Worm (Caenorhabditis elegans) whole organism, midembryonic: ENCODE measurements around the gene H32C10.1.

ENCODE experiments used
- T22C8.4 ChIP-seq: fragments of 200-800 bp; sonication (Bioruptor generic); IDR thresholded peaks from 2 replicates; pipeline ENCODE4 v1.3.6; 2022; ENCODE audit warnings: missing genetic modification characterization, missing compliant biosample characterization
- cog-1 ChIP-seq: sonication (generic microtip); optimal IDR thresholded peaks from 2 replicates; lab custom pipeline; 2016; ENCODE audit warnings: missing genetic modification characterization, missing compliant biosample characterization
- flt-1 ChIP-seq: fragments of 200-800 bp; sonication (Bioruptor generic); IDR thresholded peaks from 2 replicates; pipeline ENCODE4 v1.3.6; 2022; ENCODE audit warnings: missing genetic modification characterization, missing compliant biosample characterization
- klf-2 ChIP-seq: fragments of 200-800 bp; sonication (Bioruptor generic); conservative IDR thresholded peaks from 2 replicates; pipeline ENCODE4 v1.3.6; 2022; ENCODE audit warnings: missing genetic modification reagents, missing genetic modification characterization, missing compliant biosample characterization
- med-1 ChIP-seq: sonication (generic microtip); optimal IDR thresholded peaks from 2 replicates; lab custom pipeline; 2017; ENCODE audit warnings: missing genetic modification characterization, mild to moderate bottlenecking, missing compliant biosample characterization, antibody characterized with exemption, missing genetic modification reagents; ENCODE audit not compliant: insufficient read depth
- ref-1 ChIP-seq: fragments of 200-800 bp; sonication (Bioruptor generic); conservative IDR thresholded peaks from 2 replicates; pipeline ENCODE4 v1.3.6; 2022; ENCODE audit warnings: missing genetic modification reagents, missing genetic modification characterization, missing compliant biosample characterization
- tab-1 ChIP-seq: fragments of 200-800 bp; sonication (Bioruptor generic); IDR thresholded peaks from 2 replicates; pipeline ENCODE4 v1.3.6; 2022; ENCODE audit warnings: missing genetic modification characterization, missing compliant biosample characterization
- ztf-23 ChIP-seq: fragments of 200-800 bp; sonication (Bioruptor generic); IDR thresholded peaks from 2 replicates; pipeline ENCODE4 v1.3.6; 2022; ENCODE audit warnings: missing genetic modification reagents, missing genetic modification characterization, missing compliant biosample characterization
- ztf-29 ChIP-seq: fragments of 200-800 bp; sonication (Bioruptor generic); IDR thresholded peaks from 2 replicates; pipeline ENCODE4 v1.3.6; 2022; ENCODE audit warnings: missing genetic modification reagents, missing genetic modification characterization, missing compliant biosample characterization

Gene H32C10.1

DNA sequence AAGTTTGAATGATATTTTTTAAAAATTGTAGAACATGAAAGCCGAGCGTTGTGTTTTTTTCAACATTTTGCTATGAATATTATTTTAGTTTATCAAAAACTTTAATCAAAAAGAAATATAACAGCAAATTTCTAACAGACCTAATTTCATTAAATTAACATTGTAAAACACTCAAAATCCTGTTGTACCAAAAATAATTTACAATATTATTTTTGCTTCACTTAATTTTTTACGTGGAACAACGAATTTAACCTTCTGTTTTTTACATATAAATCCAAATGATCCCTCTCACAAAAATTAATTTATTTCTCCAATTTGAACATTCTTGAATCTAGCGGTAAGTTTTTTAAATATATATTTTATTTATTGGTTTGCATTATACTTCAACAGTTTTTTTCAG lies at the start of gene H32C10.1:
Gene H32C10.1, plus strand, starts transcription at position 301 of the 400 bp plus-strand sequence.
- no peak for TF ChIP-seq ztf-29 (GFP tag; lab: Robert Waterston, UW)
- no peak for TF ChIP-seq flt-1 (GFP tag; lab: Robert Waterston, UW)
- TF ChIP-seq klf-2 (GFP tag; lab: Robert Waterston, UW), result no peak
- no peak for TF ChIP-seq ztf-23
- no peak for TF ChIP-seq tab-1 (GFP tag; lab: Robert Waterston, UW)
- no peak for TF ChIP-seq med-1 (GFP tag; lab: Kevin White, UChicago)
- no peak for TF ChIP-seq cog-1
- TF ChIP-seq T22C8.4 (GFP tag; lab: Robert Waterston, UW), result no peak

DNA sequence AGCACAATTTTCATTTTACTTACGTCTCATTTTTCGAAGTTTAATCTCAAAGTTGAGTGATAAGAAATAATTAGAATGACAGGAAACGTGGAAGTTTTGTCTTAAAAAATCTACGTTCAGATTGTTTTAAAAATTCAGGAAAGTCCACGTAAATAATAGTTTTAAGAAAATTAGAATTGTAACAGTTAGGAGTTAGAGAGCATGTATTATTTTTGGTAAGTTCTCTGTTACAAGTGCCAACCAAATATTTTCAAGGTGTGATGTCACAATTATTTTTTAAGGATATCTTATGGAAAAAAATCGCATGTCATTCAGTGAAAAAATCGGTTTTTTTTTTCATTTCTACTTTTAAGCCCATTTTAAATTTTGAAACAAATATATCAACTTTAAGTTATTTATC lies 49.6 kb upstream of the H32C10.1 start, which contains the start of gene H04M03.11:
Gene H04M03.11, minus strand, starts transcription at position 101 of the 400 bp plus-strand sequence.
- TF ChIP-seq klf-2 (GFP tag; lab: Robert Waterston, UW) (no peak), ztf-23 (no peak), T22C8.4 (GFP tag; lab: Robert Waterston, UW) (no peak), tab-1 (GFP tag; lab: Robert Waterston, UW) (no peak), ztf-29 (GFP tag; lab: Robert Waterston, UW) (no peak), ref-1 (no peak), med-1 (GFP tag; lab: Kevin White, UChicago) (no peak), cog-1 (no peak), flt-1 (GFP tag; lab: Robert Waterston, UW) (no peak)

DNA sequence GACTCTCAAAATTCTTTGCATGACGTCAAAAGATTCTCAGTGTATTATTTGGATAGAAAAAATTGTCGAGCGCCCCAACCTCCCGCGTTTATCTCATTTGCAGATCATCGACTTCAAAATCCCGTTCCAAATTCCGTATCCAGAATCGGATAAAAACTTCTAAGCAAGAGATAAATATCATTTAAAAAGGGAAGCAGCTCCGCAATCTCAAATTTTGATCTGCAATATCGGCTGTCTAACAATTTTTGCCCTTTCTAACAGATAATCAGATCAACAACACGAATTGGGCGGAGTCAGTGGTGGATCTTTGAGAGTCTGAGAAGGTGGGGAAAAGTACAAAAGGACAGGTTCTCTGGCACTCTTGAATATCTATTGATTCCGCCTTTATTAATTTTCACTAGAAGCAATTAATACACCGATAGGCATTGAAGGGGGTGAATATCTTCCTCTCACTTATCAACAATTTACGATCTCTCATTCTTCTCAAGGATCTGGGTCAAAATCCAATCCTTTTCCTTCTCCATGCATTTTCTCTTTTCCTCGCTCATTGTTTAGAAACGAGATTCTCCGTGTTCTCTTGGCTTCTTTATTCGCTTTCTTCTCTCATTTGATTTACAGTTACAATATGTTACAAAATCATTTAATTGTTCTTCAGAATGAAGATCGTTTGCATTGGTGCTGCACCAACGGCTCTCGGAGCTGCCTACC lies 48.8 kb upstream of the H32C10.1 start, which contains the start of gene glf-1:
Gene glf-1, plus strand, starts transcription at position 656 of the 708 bp plus-strand sequence.
- TF ChIP-seq ref-1 (no peak), ztf-23 (no peak), T22C8.4 (GFP tag; lab: Robert Waterston, UW) (no peak), cog-1 (no peak), klf-2 (GFP tag; lab: Robert Waterston, UW) (no peak)

DNA sequence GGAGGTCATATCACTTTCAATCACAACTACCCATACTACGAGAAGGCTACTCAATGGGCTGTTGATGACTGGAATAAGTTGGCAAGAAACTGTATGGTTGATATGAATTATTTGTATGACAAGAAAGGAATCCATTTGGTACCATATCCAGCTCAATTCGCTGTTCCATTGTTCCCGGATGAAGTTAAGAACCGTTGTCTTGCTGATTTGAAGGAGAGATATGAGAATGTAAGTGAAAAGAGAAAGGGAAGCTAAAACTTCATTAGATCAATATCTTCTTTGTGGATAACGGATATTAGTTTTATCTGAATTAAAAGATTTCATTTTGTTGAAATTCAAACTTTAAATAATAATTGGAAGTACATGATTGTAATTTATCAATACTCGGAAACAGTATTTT lies 47.5 kb upstream of the H32C10.1 start:
- TF ChIP-seq flt-1 (GFP tag; lab: Robert Waterston, UW) (no peak), T22C8.4 (GFP tag; lab: Robert Waterston, UW) (no peak), klf-2 (GFP tag; lab: Robert Waterston, UW) (no peak), ref-1 (no peak), tab-1 (GFP tag; lab: Robert Waterston, UW) (no peak), ztf-29 (GFP tag; lab: Robert Waterston, UW) (no peak), med-1 (GFP tag; lab: Kevin White, UChicago) (no peak), ztf-23 (no peak), cog-1 (no peak)

DNA sequence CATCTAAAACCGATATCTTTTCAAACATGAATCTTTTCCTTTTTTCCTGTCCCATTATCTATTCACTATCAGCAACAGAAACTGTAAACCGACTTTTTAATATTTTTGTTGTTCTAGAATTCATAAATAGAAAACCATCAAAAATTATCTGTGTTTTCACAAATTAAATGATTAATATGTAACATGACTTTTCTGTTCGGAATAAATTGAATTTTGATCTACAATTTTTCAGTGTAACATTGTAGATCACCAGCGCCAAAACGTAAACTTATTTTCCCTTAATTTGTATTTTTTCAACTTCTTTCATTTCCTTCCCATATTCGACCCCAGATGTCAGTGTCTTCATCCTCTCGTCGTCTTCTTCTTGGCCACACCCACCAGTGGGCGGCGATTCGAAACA lies 42.9 kb upstream of the H32C10.1 start, which contains the start of gene H04M03.3:
Gene H04M03.3, plus strand, starts transcription at position 301 of the 400 bp plus-strand sequence.
- no peak for TF ChIP-seq T22C8.4 (GFP tag; lab: Robert Waterston, UW)
- no peak for TF ChIP-seq flt-1 (GFP tag; lab: Robert Waterston, UW)
- no peak for TF ChIP-seq klf-2 (GFP tag; lab: Robert Waterston, UW)
- TF ChIP-seq tab-1 (GFP tag; lab: Robert Waterston, UW), result no peak
- no peak for TF ChIP-seq ztf-29 (GFP tag; lab: Robert Waterston, UW)
- no peak for TF ChIP-seq ztf-23

DNA sequence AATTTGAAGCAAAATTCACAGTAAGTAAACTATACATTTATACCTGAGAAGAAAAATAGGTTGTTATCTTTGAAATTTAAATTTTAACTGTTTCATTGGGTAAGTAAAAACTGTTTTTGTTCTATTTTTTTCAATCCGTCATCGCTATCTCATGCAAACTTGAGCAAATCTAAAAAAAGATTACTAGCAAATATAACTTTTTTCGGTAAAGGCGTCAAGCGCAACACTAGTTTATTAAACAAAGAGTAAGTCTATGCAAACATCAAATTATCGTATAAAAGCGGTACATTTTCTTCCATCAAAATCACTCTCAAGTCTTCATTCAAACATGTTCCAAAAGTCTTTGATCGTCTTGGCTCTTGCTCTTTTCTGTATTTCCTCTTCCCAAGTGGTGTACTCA lies 39.0 kb upstream of the H32C10.1 start, which contains the start of gene nspb-6:
Gene nspb-6, plus strand, starts transcription at position 301 of the 400 bp plus-strand sequence.
- TF ChIP-seq T22C8.4 (GFP tag; lab: Robert Waterston, UW), result no peak
- no peak for TF ChIP-seq flt-1 (GFP tag; lab: Robert Waterston, UW)
- no peak for TF ChIP-seq ztf-29 (GFP tag; lab: Robert Waterston, UW)
- TF ChIP-seq ref-1, result no peak
- TF ChIP-seq cog-1, result no peak
- TF ChIP-seq med-1 (GFP tag; lab: Kevin White, UChicago), result no peak

DNA sequence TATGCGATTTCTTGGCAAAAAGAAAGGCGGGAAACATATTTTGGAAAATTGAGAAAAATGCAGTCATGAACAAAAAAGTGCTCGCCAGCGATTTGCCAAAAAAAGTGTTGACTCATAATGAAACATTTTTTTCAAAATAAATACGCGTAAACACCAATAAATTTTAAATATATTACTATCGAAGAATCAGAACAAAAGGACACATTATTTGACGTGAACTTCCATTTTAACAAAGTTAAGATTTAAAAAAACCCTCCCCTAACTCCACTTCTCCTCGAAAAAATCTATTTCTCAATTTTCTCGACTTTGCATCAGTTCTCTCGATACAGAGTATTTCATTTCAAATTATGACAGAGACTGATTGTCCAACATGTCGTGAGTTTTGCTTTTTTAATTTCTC lies 37.8 kb upstream of the H32C10.1 start, which contains the start of gene pck-3:
Gene pck-3, plus strand, starts transcription at position 301 of the 400 bp plus-strand sequence.
- TF ChIP-seq cog-1 (no peak), klf-2 (GFP tag; lab: Robert Waterston, UW) (no peak), ref-1 (no peak), tab-1 (GFP tag; lab: Robert Waterston, UW) (no peak), T22C8.4 (GFP tag; lab: Robert Waterston, UW) (no peak), med-1 (GFP tag; lab: Kevin White, UChicago) (no peak), ztf-23 (no peak), flt-1 (GFP tag; lab: Robert Waterston, UW) (no peak), ztf-29 (GFP tag; lab: Robert Waterston, UW) (no peak)

DNA sequence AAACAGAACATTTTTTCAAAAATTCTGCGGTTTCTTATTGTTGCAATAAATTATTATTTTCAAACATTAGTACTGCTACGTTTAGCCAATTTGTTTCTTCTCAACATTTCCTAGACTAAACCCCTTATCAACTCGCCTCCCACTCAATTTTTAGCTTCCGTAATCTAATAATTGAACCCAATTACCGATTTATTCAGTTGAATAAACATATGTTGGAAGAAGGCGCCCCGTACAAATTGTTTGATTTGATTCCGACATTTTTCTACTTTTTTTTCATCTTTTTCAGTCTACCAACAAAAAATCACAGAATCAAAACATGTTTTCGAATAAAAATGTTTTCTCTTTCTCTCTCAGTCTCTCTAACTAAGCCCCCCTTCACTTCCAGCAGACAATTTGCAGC lies 31.4 kb upstream of the H32C10.1 start:
- TF ChIP-seq med-1 (GFP tag; lab: Kevin White, UChicago) (no peak), ztf-29 (GFP tag; lab: Robert Waterston, UW) (no peak), ref-1 (no peak), tab-1 (GFP tag; lab: Robert Waterston, UW) (no peak), T22C8.4 (GFP tag; lab: Robert Waterston, UW) (no peak), cog-1 (no peak), flt-1 (GFP tag; lab: Robert Waterston, UW) (no peak), klf-2 (GFP tag; lab: Robert Waterston, UW) (no peak), ztf-23 (no peak)

DNA sequence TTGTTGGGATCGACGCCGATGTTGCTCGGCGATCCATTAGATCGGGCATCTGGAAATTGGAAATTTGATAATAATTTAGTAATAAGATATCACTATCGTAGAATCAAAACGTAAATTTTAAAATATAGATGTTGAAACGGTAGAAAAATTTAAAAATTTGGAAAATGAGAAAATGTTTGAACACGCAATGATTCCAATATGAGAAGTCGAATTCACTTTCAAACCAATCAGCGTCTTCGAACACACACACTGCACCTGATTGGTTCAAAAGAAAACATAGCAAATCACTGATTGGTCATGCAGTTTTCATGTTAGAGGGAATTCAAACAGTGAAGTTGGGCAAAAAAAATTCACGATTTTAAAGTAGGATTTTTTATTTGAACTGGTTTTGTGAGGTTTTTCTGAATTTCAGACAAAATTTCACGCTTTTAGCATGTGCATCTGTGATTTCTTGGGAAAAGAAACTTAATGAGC lies 30.8 kb upstream of the H32C10.1 start, which contains the start of gene H04M03.12:
Gene H04M03.12, minus strand, starts transcription at position 51 of the 474 bp plus-strand sequence.
- no peak for TF ChIP-seq ref-1
- TF ChIP-seq flt-1 (GFP tag; lab: Robert Waterston, UW), result no peak
- no peak for TF ChIP-seq cog-1
- no peak for TF ChIP-seq ztf-23
- TF ChIP-seq T22C8.4 (GFP tag; lab: Robert Waterston, UW), result no peak
